Fruit fly (Drosophila melanogaster) whole organism, embryonic: ENCODE results near the gene CG46026.

Experiments used
- Antp ChIP-seq: fragments of 200-800 bp; sonication (Bioruptor generic); optimal IDR thresholded peaks from 3 replicates; lab custom pipeline; 2016; ENCODE audit warnings: missing biosample characterization, missing genetic modification characterization
- BEAF-32 ChIP-seq: fragments of 200-800 bp; sonication (Bioruptor generic); optimal IDR thresholded peaks from 3 replicates; lab custom pipeline; 2017; ENCODE audit warnings: missing biosample characterization, missing genetic modification characterization, mild to moderate bottlenecking, moderate library complexity, missing genetic modification reagents
- Blimp-1 ChIP-seq: fragments of 200-800 bp; sonication (Bioruptor generic); optimal IDR thresholded peaks from 3 replicates; lab custom pipeline; 2018; ENCODE audit warnings: missing biosample characterization, missing genetic modification characterization, mild to moderate bottlenecking, moderate library complexity, missing genetic modification reagents
- CG10147 ChIP-seq: fragments of 200-800 bp; sonication (Bioruptor generic); optimal IDR thresholded peaks from 2 replicates; lab custom pipeline; 2019; ENCODE audit warnings: missing biosample characterization, mild to moderate bottlenecking, missing genetic modification characterization, moderate library complexity
- CG11504 ChIP-seq: fragments of 200-800 bp; sonication (Bioruptor generic); optimal IDR thresholded peaks from 3 replicates; lab custom pipeline; 2019; ENCODE audit warnings: missing biosample characterization, mild to moderate bottlenecking, missing genetic modification characterization, moderate library complexity
- CG13894 ChIP-seq: fragments of 200-800 bp; sonication (Bioruptor generic); optimal IDR thresholded peaks from 3 replicates; lab custom pipeline; 2018; ENCODE audit warnings: missing biosample characterization, mild to moderate bottlenecking, missing genetic modification characterization, moderate library complexity
- CG14441 ChIP-seq: fragments of 200-800 bp; sonication (Bioruptor generic); IDR thresholded peaks from 2 replicates; pipeline ENCODE4 v1.3.6; 2022; ENCODE audit warnings: missing biosample characterization, missing genetic modification characterization
- CG15514 ChIP-seq: fragments of 200-800 bp; sonication (Bioruptor generic); optimal IDR thresholded peaks from 3 replicates; lab custom pipeline; 2017; ENCODE audit warnings: missing biosample characterization, missing genetic modification characterization, mild to moderate bottlenecking, moderate library complexity, missing genetic modification reagents
- CG1602 ChIP-seq: fragments of 200-800 bp; sonication (Bioruptor generic); optimal IDR thresholded peaks from 3 replicates; lab custom pipeline; 2016; ENCODE audit warnings: missing biosample characterization, missing genetic modification characterization
- CG16779 ChIP-seq: fragments of 200-800 bp; sonication (Bioruptor generic); IDR thresholded peaks from 2 replicates; pipeline ENCODE4 v1.3.6; 2022; ENCODE audit warnings: missing biosample characterization, missing genetic modification characterization
- CG17612 ChIP-seq: fragments of 200-800 bp; sonication (Bioruptor generic); IDR thresholded peaks from 2 replicates; pipeline ENCODE4 v1.3.6; 2022; ENCODE audit warnings: missing biosample characterization, missing genetic modification characterization
- CG18619 ChIP-seq: fragments of 200-800 bp; sonication (Bioruptor generic); optimal IDR thresholded peaks from 3 replicates; lab custom pipeline; 2017; ENCODE audit warnings: missing biosample characterization, mild to moderate bottlenecking, missing genetic modification characterization
- CG31388 ChIP-seq: fragments of 200-800 bp; sonication (Bioruptor generic); optimal IDR thresholded peaks from 2 replicates; lab custom pipeline; 2016; ENCODE audit warnings: missing biosample characterization, missing genetic modification characterization
- CG3163 ChIP-seq: fragments of 200-800 bp; sonication (Bioruptor generic); optimal IDR thresholded peaks from 3 replicates; lab custom pipeline; 2016; ENCODE audit warnings: missing biosample characterization, missing genetic modification characterization
- CG34376 ChIP-seq: fragments of 200-800 bp; sonication (Bioruptor generic); optimal IDR thresholded peaks from 2 replicates; lab custom pipeline; 2018; ENCODE audit warnings: missing biosample characterization, mild to moderate bottlenecking, missing genetic modification characterization
- CG4424 ChIP-seq: fragments of 200-800 bp; sonication (Bioruptor generic); optimal IDR thresholded peaks from 3 replicates; lab custom pipeline; 2016; ENCODE audit warnings: missing biosample characterization, missing genetic modification characterization
- CG4854 ChIP-seq: fragments of 200-800 bp; sonication (Bioruptor generic); optimal IDR thresholded peaks from 2 replicates; lab custom pipeline; 2016; ENCODE audit warnings: missing biosample characterization, missing genetic modification characterization, inconsistent platforms
- CG7271 ChIP-seq: fragments of 200-800 bp; sonication (Bioruptor generic); optimal IDR thresholded peaks from 2 replicates; lab custom pipeline; 2018; ENCODE audit warnings: missing biosample characterization, mild to moderate bottlenecking, missing genetic modification characterization, moderate library complexity
- CG7357 ChIP-seq: fragments of 200-800 bp; sonication (Bioruptor generic); IDR thresholded peaks from 3 replicates; pipeline ENCODE4 v1.3.6; 2022; ENCODE audit warnings: missing biosample characterization, missing genetic modification characterization
- CG8089 ChIP-seq: fragments of 200-800 bp; sonication (Bioruptor generic); optimal IDR thresholded peaks from 3 replicates; lab custom pipeline; 2016; ENCODE audit warnings: missing biosample characterization, missing genetic modification characterization
- CG8290 ChIP-seq, 3 experiments: fragments of 200-800 bp; sonication (Bioruptor generic); optimal IDR thresholded peaks; 2 replicates each; lab custom pipeline; 2016 to 2019; ENCODE audit warnings: missing biosample characterization in 3 of 3, missing genetic modification characterization in 3 of 3, mild to moderate bottlenecking in 2 of 3, moderate library complexity in 1 of 3
- CG8765 ChIP-seq: fragments of 200-800 bp; sonication (Bioruptor generic); IDR thresholded peaks from 2 replicates; pipeline ENCODE4 v1.3.6; 2022; ENCODE audit warnings: missing biosample characterization, missing genetic modification characterization
- Chrac-16 ChIP-seq: fragments of 200-800 bp; sonication (Bioruptor generic); optimal IDR thresholded peaks from 3 replicates; lab custom pipeline; 2016; ENCODE audit warnings: missing biosample characterization, missing genetic modification characterization
- Dip2 ChIP-seq: fragments of 200-800 bp; sonication (Bioruptor generic); IDR thresholded peaks from 2 replicates; pipeline ENCODE4 v1.3.6; 2022; ENCODE audit warnings: missing biosample characterization, missing genetic modification characterization
- ERR ChIP-seq: fragments of 200-800 bp; sonication (Bioruptor generic); optimal IDR thresholded peaks from 2 replicates; lab custom pipeline; 2016; ENCODE audit warnings: missing biosample characterization, missing genetic modification characterization
- Hr51 ChIP-seq, 2 experiments: fragments of 200-800 bp; sonication (Bioruptor generic); optimal IDR thresholded peaks; 2 replicates in 1 of 2; 3 replicates in 1 of 2; lab custom pipeline; 2016 to 2018; ENCODE audit warnings: missing biosample characterization in 2 of 2, missing genetic modification characterization in 2 of 2, mild to moderate bottlenecking in 1 of 2, moderate library complexity in 1 of 2
- Mes4 ChIP-seq: fragments of 200-800 bp; sonication (Bioruptor generic); optimal IDR thresholded peaks from 2 replicates; lab custom pipeline; 2016; ENCODE audit warnings: missing biosample characterization, missing genetic modification characterization
- Mrtf ChIP-seq: fragments of 200-800 bp; sonication (Bioruptor generic); IDR thresholded peaks from 3 replicates; pipeline ENCODE4 v1.3.6; 2022; ENCODE audit warnings: missing biosample characterization, missing genetic modification characterization
- PHDP ChIP-seq: fragments of 200-800 bp; sonication (Bioruptor generic); optimal IDR thresholded peaks from 3 replicates; lab custom pipeline; 2018; ENCODE audit warnings: missing biosample characterization, mild to moderate bottlenecking, missing genetic modification characterization, moderate library complexity
- Ptx1 ChIP-seq: fragments of 200-800 bp; sonication (Bioruptor generic); IDR thresholded peaks from 2 replicates; pipeline ENCODE4 v1.3.6; 2022; ENCODE audit warnings: missing biosample characterization, missing genetic modification characterization
- Tbp ChIP-seq: fragments of >200 bp; optimal IDR thresholded peaks from 2 replicates; lab custom pipeline; 2018; ENCODE audit warnings: missing biosample characterization, missing genetic modification characterization
- amos ChIP-seq: fragments of 200-800 bp; sonication (Bioruptor generic); IDR thresholded peaks from 2 replicates; pipeline ENCODE4 v1.3.6; 2022; ENCODE audit warnings: missing biosample characterization, missing genetic modification characterization; ENCODE audit not compliant: partially characterized antibody
- az2 ChIP-seq: fragments of 200-800 bp; sonication (Bioruptor generic); optimal IDR thresholded peaks from 3 replicates; lab custom pipeline; 2016; ENCODE audit warnings: missing biosample characterization, missing genetic modification characterization
- bcd ChIP-seq: fragments of 200-800 bp; sonication (Bioruptor generic); optimal IDR thresholded peaks from 2 replicates; lab custom pipeline; 2017; ENCODE audit warnings: missing biosample characterization, mild to moderate bottlenecking, missing genetic modification characterization
- crc ChIP-seq: fragments of 200-800 bp; sonication (Bioruptor generic); optimal IDR thresholded peaks from 2 replicates; lab custom pipeline; 2016; ENCODE audit warnings: missing biosample characterization, missing genetic modification characterization
- crp ChIP-seq, 2 experiments: fragments of 200-800 bp; sonication (Bioruptor generic); optimal IDR thresholded peaks; 2 replicates in 1 of 2; 3 replicates in 1 of 2; lab custom pipeline; 2017; ENCODE audit warnings: missing biosample characterization in 2 of 2, missing genetic modification characterization in 2 of 2, mild to moderate bottlenecking in 1 of 2, moderate library complexity in 1 of 2
- dysf ChIP-seq: fragments of 200-800 bp; sonication (Bioruptor generic); IDR thresholded peaks from 3 replicates; pipeline ENCODE4 v1.3.6; 2022; ENCODE audit warnings: missing biosample characterization, missing genetic modification characterization
- fd96Cb ChIP-seq: fragments of 200-800 bp; sonication (Bioruptor generic); optimal IDR thresholded peaks from 2 replicates; lab custom pipeline; 2018; ENCODE audit warnings: missing biosample characterization, mild to moderate bottlenecking, missing genetic modification characterization, moderate library complexity
- gcm ChIP-seq: fragments of 200-800 bp; sonication (Bioruptor generic); optimal IDR thresholded peaks from 2 replicates; lab custom pipeline; 2019; ENCODE audit warnings: missing biosample characterization, mild to moderate bottlenecking, missing genetic modification characterization, moderate library complexity
- inv ChIP-seq: fragments of 200-800 bp; sonication (Bioruptor generic); IDR thresholded peaks from 2 replicates; pipeline ENCODE4 v1.3.6; 2022; ENCODE audit warnings: missing biosample characterization, missing genetic modification characterization; ENCODE audit not compliant: partially characterized antibody
- klu ChIP-seq: fragments of 200-800 bp; sonication (Bioruptor generic); IDR thresholded peaks from 2 replicates; pipeline ENCODE4 v1.3.6; 2022; ENCODE audit warnings: missing biosample characterization, missing genetic modification characterization
- nmo ChIP-seq: fragments of 200-800 bp; sonication (Bioruptor generic); optimal IDR thresholded peaks from 2 replicates; lab custom pipeline; 2018; ENCODE audit warnings: missing biosample characterization, mild to moderate bottlenecking, missing genetic modification characterization, moderate library complexity
- salm ChIP-seq: fragments of 200-800 bp; sonication (Bioruptor generic); optimal IDR thresholded peaks from 2 replicates; lab custom pipeline; 2018; ENCODE audit warnings: missing biosample characterization, mild to moderate bottlenecking, missing genetic modification characterization
- scrt ChIP-seq: fragments of 200-800 bp; sonication (Bioruptor generic); optimal IDR thresholded peaks from 2 replicates; lab custom pipeline; 2018; ENCODE audit warnings: missing biosample characterization, mild to moderate bottlenecking, missing genetic modification characterization, moderate library complexity
- sd ChIP-seq: fragments of 200-800 bp; sonication (Bioruptor generic); optimal IDR thresholded peaks from 3 replicates; lab custom pipeline; 2018; ENCODE audit warnings: missing biosample characterization, mild to moderate bottlenecking, missing genetic modification characterization, moderate library complexity
- sob ChIP-seq: fragments of 200-800 bp; sonication (Bioruptor generic); IDR thresholded peaks from 2 replicates; pipeline ENCODE4 v1.3.6; 2022; ENCODE audit warnings: missing biosample characterization, missing genetic modification characterization
- sqz ChIP-seq: fragments of 200-800 bp; sonication (Bioruptor generic); optimal IDR thresholded peaks from 3 replicates; lab custom pipeline; 2018; ENCODE audit warnings: missing biosample characterization, mild to moderate bottlenecking, missing genetic modification characterization
- toy ChIP-seq: fragments of 200-800 bp; sonication (Bioruptor generic); IDR thresholded peaks from 2 replicates; pipeline ENCODE4 v1.3.6; 2022; ENCODE audit warnings: missing biosample characterization, missing genetic modification characterization
- trh ChIP-seq: fragments of 200-800 bp; sonication (Bioruptor generic); optimal IDR thresholded peaks from 2 replicates; lab custom pipeline; 2016; ENCODE audit warnings: missing biosample characterization, missing genetic modification characterization

CG46026 gene

DNA sequence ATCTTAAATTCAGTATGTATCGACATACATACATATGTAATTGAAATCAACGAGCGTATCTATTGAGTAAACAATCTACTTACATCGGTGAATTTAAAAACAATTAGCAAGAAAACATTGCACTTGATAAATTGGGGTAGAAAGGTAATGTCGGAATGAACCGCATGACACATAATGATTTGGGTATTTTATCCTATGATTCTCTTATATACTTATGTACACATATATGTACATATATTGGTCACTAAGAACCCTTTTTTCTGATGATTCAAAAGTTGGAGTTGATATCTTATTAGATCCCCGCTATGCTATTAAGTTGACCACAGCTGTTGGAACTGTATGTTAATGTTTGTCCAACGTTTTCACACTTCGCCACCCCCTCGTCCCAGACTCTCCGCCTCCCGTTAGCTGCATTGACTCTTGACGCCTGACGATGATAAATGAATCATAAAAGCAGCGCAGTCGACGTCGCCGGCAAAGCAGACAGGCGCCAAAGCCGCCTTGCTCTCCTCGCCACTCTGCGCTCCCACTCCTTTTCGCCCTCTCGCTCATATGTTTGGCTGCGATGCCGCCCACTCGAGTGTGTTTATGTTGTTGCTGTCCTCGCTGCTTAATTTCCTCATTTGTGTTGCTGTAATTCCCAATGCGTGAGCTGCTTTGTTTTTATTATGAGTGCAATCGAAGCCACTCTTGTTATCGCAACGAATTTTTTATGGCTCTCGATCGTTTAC, 46.4 kb downstream of the CG46026 start (continued):
- TF ChIP-seq Dip2 (GFP tag; lab: Robert Waterston, UW) (no peak), Chrac-16 (no peak), Hr51 (GFP tag; optimal IDR thresholded peaks at IDR 0.05; lab: Kevin White, UChicago) (peak in 1 of 2 experiments; percentile 66), CG10147 (GFP tag; lab: Kevin White, UChicago) (peak; percentile 5), CG15514 (GFP tag; lab: Kevin White, UChicago) (no peak), Ptx1 (GFP tag; lab: Robert Waterston, UW) (0 out of 2 replicates have a peak, but pooled peaks have one; percentile 12), toy (GFP tag; lab: Robert Waterston, UW) (no peak), Mrtf (GFP tag; lab: Robert Waterston, UW) (no peak), CG16779 (no peak), CG18619 (GFP tag; lab: Kevin White, UChicago) (peak; percentile 41), Tbp (GFP tag; lab: Kevin White, UChicago) (no peak), CG7357 (GFP tag; lab: Robert Waterston, UW) (no peak), az2 (peak; percentile 25), CG11504 (tag; lab: Kevin White, UChicago) (peak; percentile 72), CG4424 (GFP tag; lab: Kevin White, UChicago) (peak; percentile 53), sd (no peak), CG1602 (peak; percentile 15), CG8765 (GFP tag; lab: Robert Waterston, UW) (no peak), CG34376 (GFP tag; lab: Kevin White, UChicago) (no peak), CG8290 (GFP tag; optimal IDR thresholded peaks at IDR 0.05; lab: Kevin White, UChicago) (no peak), CG8290 (tag; optimal IDR thresholded peaks at IDR 0.05; lab: Kevin White, UChicago) (no peak), nmo (GFP tag; lab: Kevin White, UChicago) (peak; percentile 49), Blimp-1 (GFP tag; lab: Kevin White, UChicago) (peak; percentile 33), inv (no peak), CG4854 (no peak), CG8089 (GFP tag; lab: Kevin White, UChicago) (no peak), CG3163 (GFP tag; lab: Kevin White, UChicago) (no peak), fd96Cb (tag; lab: Kevin White, UChicago) (peak; percentile 30), amos (GFP tag; lab: Robert Waterston, UW) (no peak), sqz (GFP tag; lab: Kevin White, UChicago) (no peak), trh (GFP tag; lab: Kevin White, UChicago) (no peak), CG14441 (GFP tag; lab: Robert Waterston, UW) (no peak), CG13894 (tag; lab: Kevin White, UChicago) (no peak), salm (peak; percentile 4), CG17612 (GFP tag; lab: Robert Waterston, UW) (no peak), CG31388 (GFP tag; lab: Kevin White, UChicago) (no peak), crp (GFP tag; optimal IDR thresholded peaks at IDR 0.05; lab: Kevin White, UChicago) (no peak), crc (GFP tag; lab: Kevin White, UChicago) (no peak), BEAF-32 (GFP tag; lab: Kevin White, UChicago) (no peak), bcd (GFP tag; lab: Kevin White, UChicago) (peak; percentile 39), PHDP (tag; lab: Kevin White, UChicago) (peak; percentile 26), Mes4 (GFP tag; lab: Kevin White, UChicago) (no peak), dysf (no peak), sob (GFP tag; lab: Robert Waterston, UW) (no peak), gcm (GFP tag; lab: Kevin White, UChicago) (no peak), CG7271 (tag; lab: Kevin White, UChicago) (no peak), Antp (GFP tag; lab: Kevin White, UChicago) (no peak), ERR (GFP tag; lab: Kevin White, UChicago) (no peak), scrt (GFP tag; lab: Kevin White, UChicago) (no peak), klu (no peak)
